Worm (Caenorhabditis elegans): ENCODE results near the gene str-231.

ce11 chrV:16017671-16018070 lies 10.3 kb upstream of the str-231 start, which contains the start of gene srx-43:
- no peak for TF ChIP-seq zag-1 (tag; optimal IDR thresholded peaks at IDR 0.05)
- TF ChIP-seq nhr-12 (tag; optimal IDR thresholded peaks at IDR 0.05), result no peak
- TF ChIP-seq nhr-77 (tag; optimal IDR thresholded peaks at IDR 0.05), result no peak
- no peak for TF ChIP-seq nhr-10 (tag; optimal IDR thresholded peaks at IDR 0.05)
- TF ChIP-seq fos-1 (tag; optimal IDR thresholded peaks at IDR 0.05), result no peak
- no peak for TF ChIP-seq ama-1 (optimal IDR thresholded peaks at IDR 0.05)

Data from whole organism, L2 larva.